Worm (Caenorhabditis elegans): ENCODE data around the gene E02H9.1.

- TF ChIP-seq madf-6 (GFP tag; IDR thresholded peaks at IDR 0.05) = no peak
- no peak for TF ChIP-seq tbx-9 (tag; optimal IDR thresholded peaks at IDR 0.05; ENCODE audit: borderline replicate concordance)
- TF ChIP-seq C06A6.2 (GFP tag; conservative IDR thresholded peaks at IDR 0.05) = no peak
Measured at ce11 chrIII:2508518-2508917, 40.2 kb downstream of the E02H9.1 start, which contains the start of gene Y54F10AM.6.

All from whole organism, young adult.